Worm (Caenorhabditis elegans) whole organism, mixed stage, embryonic: ENCODE data around the gene srx-129.

ENCODE experiments used
- M03D4.4 ChIP-seq: sonication (generic microtip); optimal IDR thresholded peaks from 2 replicates; lab custom pipeline; 2017; ENCODE audit warnings: mild to moderate bottlenecking, missing genetic modification characterization, missing compliant biosample characterization
- blmp-1 ChIP-seq: fragments of 150-350 bp; optimal IDR thresholded peaks from 2 replicates; lab custom pipeline; 2014; ENCODE audit warnings: missing biosample characterization, missing genetic modification characterization
- ceh-39 ChIP-seq: fragments of 150-350 bp; optimal IDR thresholded peaks from 2 replicates; lab custom pipeline; 2014; ENCODE audit warnings: missing biosample characterization, missing genetic modification characterization
- ceh-43 ChIP-seq: fragments of 200-800 bp; sonication (Bioruptor generic); optimal IDR thresholded peaks from 2 replicates; lab custom pipeline; 2018; ENCODE audit warnings: mild to moderate bottlenecking, missing genetic modification characterization, moderate library complexity, missing compliant biosample characterization
- drap-1 ChIP-seq: fragments of 200-800 bp; sonication (Bioruptor generic); optimal IDR thresholded peaks from 3 replicates; lab custom pipeline; 2018; ENCODE audit warnings: mild to moderate bottlenecking, missing genetic modification characterization, missing compliant biosample characterization
- elt-1 ChIP-seq: sonication (generic microtip); optimal IDR thresholded peaks from 2 replicates; lab custom pipeline; 2017; ENCODE audit warnings: missing genetic modification characterization, mild to moderate bottlenecking, missing compliant biosample characterization, antibody characterized with exemption, moderate library complexity, borderline replicate concordance; ENCODE audit not compliant: insufficient read depth
- elt-3 ChIP-seq: fragments of 150-350 bp; optimal IDR thresholded peaks from 2 replicates; lab custom pipeline; 2014; ENCODE audit warnings: missing biosample characterization, missing genetic modification characterization
- ham-2 ChIP-seq: fragments of 200-800 bp; sonication (Bioruptor generic); optimal IDR thresholded peaks from 2 replicates; lab custom pipeline; 2018; ENCODE audit warnings: mild to moderate bottlenecking, missing genetic modification characterization, missing compliant biosample characterization
- hlh-1 ChIP-seq: fragments of 150-350 bp; optimal IDR thresholded peaks from 2 replicates; lab custom pipeline; 2014; ENCODE audit warnings: missing biosample characterization, missing genetic modification reagents, missing genetic modification characterization
- mab-5 ChIP-seq: fragments of 150-350 bp; optimal IDR thresholded peaks from 2 replicates; lab custom pipeline; 2014; ENCODE audit warnings: missing biosample characterization, missing genetic modification characterization
- nhr-12 ChIP-seq: fragments of 150-350 bp; optimal IDR thresholded peaks from 2 replicates; lab custom pipeline; 2014; ENCODE audit warnings: missing biosample characterization, missing genetic modification characterization
- nhr-2 ChIP-seq: fragments of 150-350 bp; optimal IDR thresholded peaks from 2 replicates; lab custom pipeline; 2014; ENCODE audit warnings: missing biosample characterization, missing genetic modification characterization
- nhr-237 ChIP-seq: fragments of 150-350 bp; optimal IDR thresholded peaks from 2 replicates; lab custom pipeline; 2014; ENCODE audit warnings: missing biosample characterization, missing genetic modification characterization
- nhr-28 ChIP-seq: fragments of 150-350 bp; optimal IDR thresholded peaks from 2 replicates; lab custom pipeline; 2014; ENCODE audit warnings: missing biosample characterization, missing genetic modification characterization
- nhr-76 ChIP-seq: sonication (generic microtip); optimal IDR thresholded peaks from 2 replicates; lab custom pipeline; 2017; ENCODE audit warnings: missing biosample characterization, missing genetic modification characterization
- pha-4 ChIP-seq: fragments of 150-350 bp; optimal IDR thresholded peaks from 2 replicates; lab custom pipeline; 2018; ENCODE audit warnings: missing biosample characterization, missing genetic modification reagents, missing genetic modification characterization
- snpc-4 ChIP-seq: fragments of 150-350 bp; optimal IDR thresholded peaks from 2 replicates; lab custom pipeline; 2014; ENCODE audit warnings: missing biosample characterization, missing genetic modification characterization
- sptf-1 ChIP-seq: sonication (generic microtip); optimal IDR thresholded peaks from 2 replicates; lab custom pipeline; 2017; ENCODE audit warnings: mild to moderate bottlenecking, missing genetic modification characterization, moderate library complexity, missing compliant biosample characterization
- unc-120 ChIP-seq: sonication (generic microtip); optimal IDR thresholded peaks from 2 replicates; lab custom pipeline; 2017; ENCODE audit warnings: missing genetic modification characterization, missing compliant biosample characterization; ENCODE audit not compliant: poor library complexity, severe bottlenecking
- unc-39 ChIP-seq: fragments of 150-350 bp; optimal IDR thresholded peaks from 2 replicates; lab custom pipeline; 2014; ENCODE audit warnings: missing biosample characterization, missing genetic modification characterization
- unc-62 ChIP-seq: fragments of 150-350 bp; optimal IDR thresholded peaks from 2 replicates; lab custom pipeline; 2014; ENCODE audit warnings: missing biosample characterization, missing genetic modification reagents, missing genetic modification characterization
- zip-8 ChIP-seq: fragments of 150-350 bp; optimal IDR thresholded peaks from 2 replicates; lab custom pipeline; 2014; ENCODE audit warnings: missing biosample characterization, missing genetic modification characterization

The srx-129 gene

DNA sequence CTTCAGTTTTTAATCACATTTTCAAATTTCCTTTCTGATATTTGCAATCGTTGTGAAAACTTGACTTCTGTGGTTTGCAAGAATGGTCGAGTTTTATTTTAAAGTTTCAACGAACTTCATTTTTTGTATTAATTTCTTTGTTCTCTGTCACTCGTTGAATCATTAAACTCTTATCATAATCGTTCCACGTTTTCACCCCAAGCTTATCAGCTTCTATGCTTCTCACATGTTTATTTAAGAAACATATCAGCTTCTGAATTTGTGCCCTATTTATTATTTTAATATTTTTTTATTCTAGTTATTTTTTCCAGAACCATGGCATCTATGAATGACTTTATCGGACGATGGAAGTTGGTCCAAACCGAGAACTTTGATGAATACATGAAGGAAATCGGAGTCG, 45.2 kb downstream of the srx-129 start, which contains the start of gene lbp-7:
Gene lbp-7 (plus strand): TSS at position 312 of the 400 bp plus-strand sequence.
- TF ChIP-seq sptf-1 (tag; lab: Kevin White, UChicago) (no peak), nhr-28 (tag; lab: Kevin White, UChicago) (no peak), elt-1 (tag; lab: Kevin White, UChicago) (no peak), nhr-12 (tag; lab: Kevin White, UChicago) (no peak), unc-120 (tag; lab: Kevin White, UChicago) (no peak), ceh-43 (GFP tag; lab: Kevin White, UChicago) (no peak), ham-2 (GFP tag; lab: Kevin White, UChicago) (no peak), zip-8 (tag; lab: Kevin White, UChicago) (no peak), blmp-1 (tag; lab: Kevin White, UChicago) (no peak), drap-1 (GFP tag; lab: Kevin White, UChicago) (no peak), unc-39 (tag; lab: Kevin White, UChicago) (no peak), pha-4 (tag; lab: Kevin White, UChicago) (no peak), nhr-237 (tag; lab: Kevin White, UChicago) (no peak), unc-62 (GFP tag; lab: Kevin White, UChicago) (no peak), mab-5 (no peak), ceh-39 (tag; lab: Kevin White, UChicago) (no peak), nhr-2 (tag; lab: Kevin White, UChicago) (no peak), elt-3 (no peak), hlh-1 (tag; lab: Kevin White, UChicago) (no peak)

- TF ChIP-seq snpc-4 (tag; lab: Kevin White, UChicago), result no peak
- no peak for TF ChIP-seq elt-3
- TF ChIP-seq hlh-1 (tag; lab: Kevin White, UChicago), result peak; percentile 3
Measured at ce11 chrV:13880163-13880562, 46.1 kb downstream of the srx-129 start.

ce11 chrV:13880607-13881006, 46.6 kb downstream of the srx-129 start, which contains the start of gene T22G5.3:
Gene T22G5.3, plus strand, starts transcription at chrV:13880907.
- TF ChIP-seq nhr-76 (tag; lab: Kevin White, UChicago), result no peak
- TF ChIP-seq unc-120 (tag; lab: Kevin White, UChicago), result no peak
- no peak for TF ChIP-seq ceh-43 (GFP tag; lab: Kevin White, UChicago)
- no peak for TF ChIP-seq unc-39 (tag; lab: Kevin White, UChicago)
- TF ChIP-seq M03D4.4, result no peak
- TF ChIP-seq hlh-1 (tag; lab: Kevin White, UChicago), result no peak
- TF ChIP-seq, all 35 proteins: peak for 0
